Fruit fly (Drosophila melanogaster): ENCODE results near the gene Jhbp4.

- TF ChIP-seq Dfd (GFP tag; optimal IDR thresholded peaks at IDR 0.05) (no peak), CG34376 (GFP tag; optimal IDR thresholded peaks at IDR 0.05) (no peak), HHEX (GFP tag; optimal IDR thresholded peaks at IDR 0.05) (no peak), Bdp1 (GFP tag; optimal IDR thresholded peaks at IDR 0.05) (no peak), GATAe (GFP tag; conservative IDR thresholded peaks at IDR 0.05) (no peak), CG14014 (GFP tag; IDR thresholded peaks at IDR 0.05) (no peak), p53 (GFP tag; optimal IDR thresholded peaks at IDR 0.05) (no peak), ttk (GFP tag; IDR thresholded peaks at IDR 0.05) (no peak), Bteb2 (GFP tag; optimal IDR thresholded peaks at IDR 0.05) (no peak)
These were observed 30.8 kb downstream of the Jhbp4 start for dm6 chr3R:16074122-16074521.
